Worm (Caenorhabditis elegans) whole organism, early embryonic: ENCODE results near the gene K09E9.1.

ENCODE experiments used
- F13C5.2 ChIP-seq: sonication (generic microtip); optimal IDR thresholded peaks from 2 replicates; lab custom pipeline; 2017; ENCODE audit warnings: mild to moderate bottlenecking, missing genetic modification characterization, inconsistent platforms, missing compliant biosample characterization
- aly-1 ChIP-seq: sonication (generic microtip); optimal IDR thresholded peaks from 2 replicates; lab custom pipeline; 2016; ENCODE audit warnings: missing genetic modification characterization, missing compliant biosample characterization
- ama-1 ChIP-seq: fragments of 150-350 bp; optimal IDR thresholded peaks from 2 replicates; lab custom pipeline; 2014
- ceh-13 ChIP-seq: fragments of 200-800 bp; sonication (Bioruptor generic); optimal IDR thresholded peaks from 2 replicates; lab custom pipeline; 2018; ENCODE audit warnings: mild to moderate bottlenecking, missing genetic modification characterization, missing compliant biosample characterization
- ets-7 ChIP-seq: sonication (generic microtip); optimal IDR thresholded peaks from 2 replicates; lab custom pipeline; 2016; ENCODE audit warnings: missing genotype, missing genetic modification characterization, missing compliant biosample characterization
- hmbx-1 ChIP-seq: sonication (generic microtip); optimal IDR thresholded peaks from 2 replicates; lab custom pipeline; 2016; ENCODE audit warnings: mild to moderate bottlenecking, missing genetic modification characterization, missing compliant biosample characterization
- hmg-4 ChIP-seq: fragments of 200-800 bp; sonication (Bioruptor generic); optimal IDR thresholded peaks from 2 replicates; lab custom pipeline; 2018; ENCODE audit warnings: mild to moderate bottlenecking, missing genetic modification characterization, missing compliant biosample characterization
- hnd-1 ChIP-seq: sonication (generic microtip); optimal IDR thresholded peaks from 2 replicates; lab custom pipeline; 2016; ENCODE audit warnings: missing genetic modification characterization, missing compliant biosample characterization
- tbx-11 ChIP-seq: fragments of 200-800 bp; sonication (Bioruptor generic); IDR thresholded peaks from 2 replicates; pipeline ENCODE4 v1.3.6; 2022; ENCODE audit warnings: missing genetic modification characterization, missing compliant biosample characterization
- tra-4 ChIP-seq: sonication (generic microtip); optimal IDR thresholded peaks from 2 replicates; lab custom pipeline; 2017; ENCODE audit warnings: missing genetic modification characterization, missing compliant biosample characterization

DNA sequence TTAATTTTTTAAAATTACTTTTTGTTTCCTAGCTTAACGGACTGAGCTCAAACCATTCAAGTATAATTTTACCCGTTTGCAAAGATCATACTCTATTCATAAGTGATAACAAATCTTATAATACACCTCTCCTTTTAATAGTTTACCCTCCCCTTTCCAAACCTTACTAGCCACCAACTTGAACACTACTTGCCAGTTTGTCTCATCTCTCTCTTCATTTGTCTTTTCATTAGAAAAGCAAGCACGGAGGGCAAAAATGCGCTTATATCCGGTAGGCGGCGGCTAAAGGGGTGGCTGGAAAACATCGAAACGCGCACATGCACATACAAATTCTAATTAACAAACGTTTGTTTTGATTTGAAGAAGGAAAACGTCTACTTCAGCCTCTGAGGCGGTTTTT, 34.7 kb downstream of the K09E9.1 start:
- TF ChIP-seq hmg-4 (GFP tag; lab: Kevin White, UChicago) (no peak), ceh-13 (GFP tag; lab: Kevin White, UChicago) (no peak), hmbx-1 (no peak), ama-1 (lab: Kevin White, UChicago) (no peak), tra-4 (tag; lab: Kevin White, UChicago) (no peak), hnd-1 (tag; lab: Kevin White, UChicago) (no peak), ets-7 (tag; lab: Kevin White, UChicago) (no peak), tbx-11 (GFP tag; lab: Robert Waterston, UW) (no peak), F13C5.2 (tag; lab: Kevin White, UChicago) (no peak), aly-1 (tag; lab: Kevin White, UChicago) (no peak)
